Worm (Caenorhabditis elegans) whole organism, L1 larva: ENCODE data around the gene F55G7.4.

ENCODE experiments used
- C04F5.9 ChIP-seq: sonication (generic microtip); optimal IDR thresholded peaks from 2 replicates; lab custom pipeline; 2016; ENCODE audit warnings: missing genetic modification characterization, missing compliant biosample characterization
- Y116A8C.19 ChIP-seq: sonication (generic microtip); optimal IDR thresholded peaks from 2 replicates; lab custom pipeline; 2016; ENCODE audit warnings: missing compliant biosample characterization, missing genetic modification characterization, borderline replicate concordance
- aly-2 ChIP-seq: fragments of 150-350 bp; optimal IDR thresholded peaks from 2 replicates; lab custom pipeline; 2014; ENCODE audit warnings: missing biosample characterization, missing genetic modification characterization
- ceh-82 ChIP-seq, 3 experiments: fragments of 150-350 bp in 1 of 3; sonication (generic microtip) in 2 of 3; optimal IDR thresholded peaks; 2 replicates each; lab custom pipeline; 2014 to 2017; ENCODE audit warnings: missing biosample characterization in 3 of 3, missing genetic modification characterization in 3 of 3
- ces-1 ChIP-seq: fragments of 150-350 bp; optimal IDR thresholded peaks from 2 replicates; lab custom pipeline; 2014; ENCODE audit warnings: missing biosample characterization, missing genetic modification reagents, missing genetic modification characterization
- dpl-1 ChIP-seq, 3 experiments: fragments of 150-350 bp in 2 of 3; sonication (generic microtip) in 1 of 3; optimal IDR thresholded peaks; 2 replicates each; lab custom pipeline; 2014 to 2017; ENCODE audit warnings: missing biosample characterization in 3 of 3, missing genetic modification characterization in 3 of 3, missing genetic modification reagents in 3 of 3
- dsc-1 ChIP-seq: sonication (generic microtip); optimal IDR thresholded peaks from 2 replicates; lab custom pipeline; 2016; ENCODE audit warnings: mild to moderate bottlenecking, missing genetic modification characterization, missing compliant biosample characterization
- efl-1 ChIP-seq, 4 experiments: fragments of 150-350 bp; optimal IDR thresholded peaks in 3 of 4; peaks in 1 of 4; 1 replicate in 1 of 4; 2 replicates in 3 of 4; lab custom pipeline; 2014; ENCODE audit warnings: missing biosample characterization in 2 of 4, missing genetic modification characterization in 2 of 4, missing genetic modification reagents in 2 of 4
- efl-3 ChIP-seq: fragments of 200-800 bp; sonication (Bioruptor generic); optimal IDR thresholded peaks from 2 replicates; lab custom pipeline; 2018; ENCODE audit warnings: mild to moderate bottlenecking, missing genetic modification characterization, missing compliant biosample characterization
- egl-13 ChIP-seq: sonication (generic microtip); optimal IDR thresholded peaks from 2 replicates; lab custom pipeline; 2016; ENCODE audit warnings: missing genotype, missing genetic modification reagents, missing genetic modification characterization, missing compliant biosample characterization
- egl-27 ChIP-seq, 2 experiments: fragments of 150-350 bp in 1 of 2; sonication (generic microtip); optimal IDR thresholded peaks; 3 replicates each; lab custom pipeline; 2017 to 2018; ENCODE audit warnings: missing biosample characterization in 2 of 2, missing genetic modification characterization in 2 of 2, missing genetic modification reagents in 2 of 2
- elt-3 ChIP-seq, 6 experiments: fragments of 150-350 bp in 1 of 6; sonication (generic microtip); optimal IDR thresholded peaks; 2 replicates each; lab custom pipeline; 2017 to 2018; ENCODE audit warnings: missing biosample characterization in 6 of 6, missing genetic modification characterization in 6 of 6, inconsistent platforms in 1 of 6
- fkh-10 ChIP-seq: sonication (generic microtip); optimal IDR thresholded peaks from 2 replicates; lab custom pipeline; 2017; ENCODE audit warnings: missing biosample characterization, missing genetic modification reagents, missing genetic modification characterization
- fkh-4 ChIP-seq: sonication (generic microtip); optimal IDR thresholded peaks from 2 replicates; lab custom pipeline; 2016; ENCODE audit warnings: missing compliant biosample characterization, missing genetic modification characterization, borderline replicate concordance
- fkh-8 ChIP-seq: sonication (generic microtip); optimal IDR thresholded peaks from 2 replicates; lab custom pipeline; 2016; ENCODE audit warnings: mild to moderate bottlenecking, missing genetic modification characterization, missing compliant biosample characterization
- fos-1 ChIP-seq: fragments of 150-350 bp; optimal IDR thresholded peaks from 2 replicates; lab custom pipeline; 2014; ENCODE audit warnings: missing biosample characterization, missing genetic modification characterization
- grh-1 ChIP-seq: fragments of 200-800 bp; sonication (Bioruptor generic); IDR thresholded peaks from 2 replicates; pipeline ENCODE4 v1.3.6; 2022; ENCODE audit warnings: missing genetic modification reagents, missing genetic modification characterization, missing compliant biosample characterization
- hlh-17 ChIP-seq: fragments of 200-800 bp; sonication (Bioruptor generic); optimal IDR thresholded peaks from 2 replicates; lab custom pipeline; 2018; ENCODE audit warnings: missing genetic modification characterization, mild to moderate bottlenecking, missing compliant biosample characterization, moderate library complexity, borderline replicate concordance
- irx-1 ChIP-seq: sonication (generic microtip); optimal IDR thresholded peaks from 2 replicates; lab custom pipeline; 2016; ENCODE audit warnings: missing genetic modification characterization, missing compliant biosample characterization
- isw-1 ChIP-seq: fragments of 200-800 bp; sonication (Bioruptor generic); IDR thresholded peaks from 2 replicates; pipeline ENCODE4 v1.3.6; 2022; ENCODE audit warnings: missing genetic modification characterization, missing compliant biosample characterization
- lin-15B ChIP-seq: fragments of 150-350 bp; sonication (generic microtip); optimal IDR thresholded peaks from 3 replicates; lab custom pipeline; 2014; ENCODE audit warnings: missing biosample characterization, missing genetic modification characterization
- lin-35 ChIP-seq, 2 experiments: fragments of 150-350 bp; optimal IDR thresholded peaks; 2 replicates each; lab custom pipeline; 2014; ENCODE audit warnings: missing biosample characterization in 2 of 2, missing genetic modification characterization in 2 of 2, missing genetic modification reagents in 2 of 2
- lsy-2 ChIP-seq, 2 experiments: fragments of 150-350 bp; optimal IDR thresholded peaks; 2 replicates each; lab custom pipeline; 2014; ENCODE audit warnings: missing biosample characterization in 2 of 2, missing genetic modification characterization in 2 of 2
- mdl-1 ChIP-seq, 2 experiments: fragments of 150-350 bp; optimal IDR thresholded peaks; 2 replicates each; lab custom pipeline; 2014 to 2017; ENCODE audit warnings: missing biosample characterization in 2 of 2, missing genetic modification characterization in 2 of 2, inconsistent platforms in 1 of 2
- mep-1 ChIP-seq: fragments of 150-350 bp; optimal IDR thresholded peaks from 2 replicates; lab custom pipeline; 2014; ENCODE audit warnings: missing biosample characterization, missing genetic modification characterization
- nhr-20 ChIP-seq: sonication (generic microtip); optimal IDR thresholded peaks from 2 replicates; lab custom pipeline; 2016; ENCODE audit warnings: mild to moderate bottlenecking, missing genetic modification characterization, missing compliant biosample characterization
- nhr-28 ChIP-seq: fragments of 150-350 bp; optimal IDR thresholded peaks from 2 replicates; lab custom pipeline; 2014; ENCODE audit warnings: missing biosample characterization, missing genetic modification characterization
- nhr-47 ChIP-seq: sonication (generic microtip); optimal IDR thresholded peaks from 2 replicates; lab custom pipeline; 2016; ENCODE audit warnings: mild to moderate bottlenecking, missing genetic modification characterization, moderate library complexity, missing compliant biosample characterization
- nhr-71 ChIP-seq: sonication (generic microtip); optimal IDR thresholded peaks from 2 replicates; lab custom pipeline; 2016; ENCODE audit warnings: mild to moderate bottlenecking, missing genetic modification characterization, moderate library complexity, missing compliant biosample characterization
- nhr-77 ChIP-seq: fragments of 150-350 bp; optimal IDR thresholded peaks from 2 replicates; lab custom pipeline; 2014; ENCODE audit warnings: missing biosample characterization, missing genetic modification characterization
- nhr-84 ChIP-seq: sonication (generic microtip); optimal IDR thresholded peaks from 2 replicates; lab custom pipeline; 2017; ENCODE audit warnings: missing biosample characterization, missing genetic modification characterization
- nhr-90 ChIP-seq: sonication (generic microtip); optimal IDR thresholded peaks from 2 replicates; lab custom pipeline; 2016; ENCODE audit warnings: mild to moderate bottlenecking, missing genetic modification characterization, missing compliant biosample characterization; ENCODE audit not compliant: poor library complexity
- pqm-1 ChIP-seq: sonication (generic microtip); optimal IDR thresholded peaks from 3 replicates; lab custom pipeline; 2017; ENCODE audit warnings: missing biosample characterization, missing genetic modification characterization
- rnt-1 ChIP-seq: sonication (generic microtip); optimal IDR thresholded peaks from 2 replicates; lab custom pipeline; 2016; ENCODE audit warnings: mild to moderate bottlenecking, missing genetic modification characterization, moderate library complexity, missing compliant biosample characterization
- sptf-1 ChIP-seq: fragments of 150-350 bp; optimal IDR thresholded peaks from 2 replicates; lab custom pipeline; 2014; ENCODE audit warnings: missing biosample characterization, missing genetic modification characterization
- swsn-7 ChIP-seq: sonication (generic microtip); optimal IDR thresholded peaks from 2 replicates; lab custom pipeline; 2016; ENCODE audit warnings: missing genetic modification characterization, missing compliant biosample characterization
- tlp-1 ChIP-seq: fragments of 150-350 bp; optimal IDR thresholded peaks from 2 replicates; lab custom pipeline; 2014; ENCODE audit warnings: missing biosample characterization, missing genetic modification characterization
- unc-130 ChIP-seq: fragments of 150-350 bp; optimal IDR thresholded peaks from 2 replicates; lab custom pipeline; 2017; ENCODE audit warnings: missing biosample characterization, missing genetic modification characterization, inconsistent platforms
- unc-30 ChIP-seq: sonication (generic microtip); optimal IDR thresholded peaks from 2 replicates; lab custom pipeline; 2017; ENCODE audit warnings: missing biosample characterization, missing genetic modification characterization
- unc-62 ChIP-seq: fragments of 150-350 bp; optimal IDR thresholded peaks from 2 replicates; lab custom pipeline; 2014; ENCODE audit warnings: missing biosample characterization, missing genetic modification reagents, missing genetic modification characterization
- unc-98 ChIP-seq: fragments of 200-800 bp; sonication (Bioruptor generic); IDR thresholded peaks from 2 replicates; pipeline ENCODE4 v1.3.6; 2022; ENCODE audit warnings: missing genetic modification characterization, missing compliant biosample characterization
- xbp-1 ChIP-seq: sonication (generic microtip); optimal IDR thresholded peaks from 2 replicates; lab custom pipeline; 2016; ENCODE audit warnings: missing genetic modification characterization, missing compliant biosample characterization
- zag-1 ChIP-seq: fragments of 150-350 bp; optimal IDR thresholded peaks from 2 replicates; lab custom pipeline; 2014; ENCODE audit warnings: missing biosample characterization, missing genetic modification characterization

F55G7.4 gene

DNA sequence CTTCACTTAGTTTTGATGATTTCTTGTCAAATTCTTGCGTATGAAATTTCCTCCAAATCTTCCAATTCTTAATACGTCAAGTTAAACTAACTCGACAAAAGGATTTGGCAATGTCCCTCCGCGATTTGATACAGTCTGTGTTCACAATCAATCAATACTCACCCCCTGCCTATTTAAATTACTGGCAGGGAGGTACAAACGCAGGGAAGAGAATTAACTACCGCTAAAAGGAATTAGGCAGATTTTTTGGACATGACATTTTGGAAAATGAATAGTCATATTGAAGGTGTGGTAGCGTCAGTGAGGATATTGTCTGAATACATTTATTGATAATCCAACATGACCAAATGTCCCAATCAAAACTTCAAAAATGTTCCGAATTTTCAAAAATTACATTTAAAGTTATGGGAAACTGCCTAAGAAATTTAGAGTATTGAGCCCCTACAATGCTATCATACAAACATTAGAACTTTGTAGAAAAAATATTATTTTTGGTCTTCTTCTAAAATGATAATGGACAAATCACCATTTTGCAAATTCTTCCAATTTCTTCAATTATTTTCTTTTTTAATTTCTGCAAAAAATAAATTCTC is 9.8 kb downstream of the F55G7.4 start (continued):
- TF ChIP-seq nhr-20 (tag; lab: Kevin White, UChicago) (peak; percentile 98), sptf-1 (tag; lab: Kevin White, UChicago) (no peak), dpl-1 (GFP tag; optimal IDR thresholded peaks at IDR 0.05; lab: Kevin White, UChicago) (peak; percentile 51 to 66 (median 58)), nhr-28 (tag; lab: Kevin White, UChicago) (peak; percentile 73), rnt-1 (tag; lab: Kevin White, UChicago) (peak; percentile 99), nhr-77 (peak; percentile 99), irx-1 (tag; lab: Kevin White, UChicago) (peak; percentile 98), ces-1 (GFP tag; lab: Kevin White, UChicago) (peak; percentile 73), efl-3 (GFP tag; lab: Kevin White, UChicago) (peak; percentile 92), nhr-84 (peak; percentile 73), xbp-1 (tag; lab: Kevin White, UChicago) (peak; percentile 96), mep-1 (tag; lab: Kevin White, UChicago) (peak; percentile 100), C04F5.9 (tag; lab: Kevin White, UChicago) (peak; percentile 91), mdl-1 (tag; optimal IDR thresholded peaks at IDR 0.05; lab: Kevin White, UChicago) (peak in 1 of 2 experiments; percentile 93), hlh-17 (GFP tag; lab: Kevin White, UChicago) (no peak), unc-62 (GFP tag; lab: Kevin White, UChicago) (no peak), unc-98 (GFP tag; lab: Robert Waterston, UW) (peak; percentile 76), pqm-1 (tag; lab: Kevin White, UChicago) (peak; percentile 80), swsn-7 (tag; lab: Kevin White, UChicago) (peak; percentile 98), lin-15B (tag; lab: Kevin White, UChicago) (peak; percentile 6), fkh-8 (peak; percentile 95), egl-27 (tag; optimal IDR thresholded peaks at IDR 0.05; lab: Kevin White, UChicago) (peak; percentile 81 to 98), aly-2 (peak; percentile 94), Y116A8C.19 (no peak), zag-1 (tag; lab: Kevin White, UChicago) (peak; percentile 79), nhr-90 (tag; lab: Kevin White, UChicago) (peak; percentile 99), fkh-10 (GFP tag; lab: Kevin White, UChicago) (peak; percentile 99), nhr-71 (peak; percentile 98), unc-30 (tag; lab: Kevin White, UChicago) (peak; percentile 73), elt-3 (tag; optimal IDR thresholded peaks at IDR 0.05; lab: Kevin White, UChicago) (peak in 5 of 6 experiments; percentile 92 to 99 (median 97)), lin-35 (GFP tag; optimal IDR thresholded peaks at IDR 0.05; lab: Kevin White, UChicago) (peak; percentile 65 to 93), lsy-2 (tag; optimal IDR thresholded peaks at IDR 0.05; lab: Kevin White, UChicago) (peak; percentile 94)

DNA sequence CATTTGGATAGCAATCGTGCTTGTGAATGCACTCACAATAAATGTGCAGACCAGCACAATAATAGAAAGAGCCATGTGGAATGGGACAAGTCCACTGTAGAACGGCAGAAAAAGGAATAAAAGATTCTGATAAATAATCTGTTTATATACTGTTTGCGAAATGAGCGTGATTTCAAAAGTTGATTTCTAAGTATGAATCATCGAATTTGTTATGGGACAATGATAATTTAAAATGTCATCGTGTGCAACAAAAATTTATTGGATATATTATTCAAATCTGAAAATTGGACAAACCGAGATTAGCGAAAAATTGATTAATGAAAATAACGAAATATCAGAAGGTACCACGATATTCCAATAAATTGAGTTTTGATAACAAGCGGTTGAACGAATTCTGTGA is 11.1 kb downstream of the F55G7.4 start, which contains the start of gene F55G7.5:
TSS of gene F55G7.5 (minus strand) at position 101 of the 400 bp plus-strand sequence.
- no peak for TF ChIP-seq tlp-1 (tag; lab: Kevin White, UChicago)
- no peak for TF ChIP-seq dsc-1 (tag; lab: Kevin White, UChicago)
- TF ChIP-seq nhr-47 (tag; lab: Kevin White, UChicago): no peak
- TF ChIP-seq efl-1 (optimal IDR thresholded peaks at IDR 0.05; lab: Kevin White, UChicago): no peak
- no peak for TF ChIP-seq efl-1 (GFP tag; optimal IDR thresholded peaks at IDR 0.05 in 1 of 2; lab: Kevin White, UChicago)
- no peak for TF ChIP-seq grh-1
- TF ChIP-seq isw-1 (GFP tag; lab: Robert Waterston, UW): no peak
- no peak for TF ChIP-seq Y116A8C.19
- TF ChIP-seq unc-130 (tag; lab: Kevin White, UChicago): no peak
- no peak for TF ChIP-seq ceh-82 (tag; optimal IDR thresholded peaks at IDR 0.05; lab: Kevin White, UChicago)
- TF ChIP-seq C04F5.9 (tag; lab: Kevin White, UChicago): no peak
- TF ChIP-seq egl-13 (tag; lab: Kevin White, UChicago): no peak
- no peak for TF ChIP-seq lin-15B (tag; lab: Kevin White, UChicago)
- TF ChIP-seq fos-1 (tag; lab: Kevin White, UChicago): no peak
- TF ChIP-seq fkh-4 (tag; lab: Kevin White, UChicago): no peak
- TF ChIP-seq lin-35 (GFP tag; optimal IDR thresholded peaks at IDR 0.05; lab: Kevin White, UChicago): no peak
